Worm (Caenorhabditis elegans): ENCODE measurements around the gene srh-68.

DNA sequence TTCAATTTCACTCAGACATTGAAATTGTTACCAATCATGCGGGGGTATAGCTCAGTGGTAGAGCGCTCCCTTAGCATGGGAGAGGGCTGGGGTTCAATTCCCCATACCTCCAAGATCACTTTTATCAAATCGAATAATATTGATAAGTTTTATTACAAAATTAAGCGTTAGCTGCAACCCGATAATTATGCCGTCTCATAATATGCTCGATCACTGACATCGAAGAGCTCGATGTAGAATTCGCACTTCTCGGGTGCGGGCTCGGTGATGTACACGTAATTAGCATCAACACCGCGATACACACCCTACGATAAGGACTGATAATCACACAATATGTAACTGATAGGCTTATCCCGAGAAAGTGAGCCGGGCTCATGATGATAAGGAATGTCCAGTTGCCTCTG is 35.5 kb downstream of the srh-68 start:
- no peak for TF ChIP-seq ref-2 (tag; optimal IDR thresholded peaks at IDR 0.05)
- no peak for TF ChIP-seq gmeb-2 (tag; optimal IDR thresholded peaks at IDR 0.05)
- no peak for TF ChIP-seq unc-86 (tag; optimal IDR thresholded peaks at IDR 0.05)
- TF ChIP-seq C08G9.2 (tag; optimal IDR thresholded peaks at IDR 0.05): no peak
- no peak for TF ChIP-seq pqm-1 (tag; optimal IDR thresholded peaks at IDR 0.05)
- TF ChIP-seq pax-1 (tag; optimal IDR thresholded peaks at IDR 0.05): no peak
- no peak for TF ChIP-seq tbx-2 (tag; optimal IDR thresholded peaks at IDR 0.05)
- TF ChIP-seq elt-2 (tag; optimal IDR thresholded peaks at IDR 0.05): peak; percentile 89
- no peak for TF ChIP-seq hlh-15 (tag; optimal IDR thresholded peaks at IDR 0.05)
- TF ChIP-seq nfya-1 (tag; optimal IDR thresholded peaks at IDR 0.05): no peak
- no peak for TF ChIP-seq ttx-3 (tag; optimal IDR thresholded peaks at IDR 0.05)
- no peak for TF ChIP-seq ets-4 (tag; optimal IDR thresholded peaks at IDR 0.05)
- TF ChIP-seq ama-1 (optimal IDR thresholded peaks at IDR 0.05): no peak
- no peak for TF ChIP-seq pag-3 (tag; optimal IDR thresholded peaks at IDR 0.05; ENCODE audit: borderline replicate concordance)

Measured in whole organism, late embryonic.